Worm (Caenorhabditis elegans) whole organism, L4 larva: ENCODE measurements around the gene T10B10.4.

Experiments used
- D1046.2 ChIP-seq: fragments of 200-800 bp; sonication (Bioruptor generic); IDR thresholded peaks from 2 replicates; pipeline ENCODE4 v1.3.6; 2022; ENCODE audit warnings: missing genetic modification characterization, missing compliant biosample characterization
- F10B5.3 ChIP-seq: sonication (generic microtip); optimal IDR thresholded peaks from 2 replicates; lab custom pipeline; 2016; ENCODE audit warnings: mild to moderate bottlenecking, missing genetic modification characterization, missing compliant biosample characterization
- Y48G9A.11 ChIP-seq: fragments of 200-800 bp; sonication (Bioruptor generic); IDR thresholded peaks from 2 replicates; pipeline ENCODE4 v1.3.6; 2022; ENCODE audit warnings: missing genetic modification reagents, missing genetic modification characterization, missing compliant biosample characterization
- aha-1 ChIP-seq: fragments of 150-350 bp; peaks from one replicate; lab custom pipeline; 2014; ENCODE audit warnings: missing biosample characterization, missing genetic modification characterization
- aly-2 ChIP-seq: sonication (generic microtip); optimal IDR thresholded peaks from 2 replicates; lab custom pipeline; 2018; ENCODE audit warnings: missing biosample characterization, missing genetic modification characterization
- ama-1 ChIP-seq: fragments of 150-350 bp; optimal IDR thresholded peaks from 2 replicates; lab custom pipeline; 2014; ENCODE audit warnings: inconsistent platforms, mixed read lengths
- arid-1 ChIP-seq: fragments of 200-800 bp; sonication (Bioruptor generic); conservative IDR thresholded peaks from 2 replicates; pipeline ENCODE4 v1.3.6; 2022; ENCODE audit warnings: missing genetic modification reagents, missing genetic modification characterization, missing compliant biosample characterization
- attf-4 ChIP-seq: sonication (generic microtip); optimal IDR thresholded peaks from 3 replicates; lab custom pipeline; 2017; ENCODE audit warnings: missing biosample characterization, missing genetic modification characterization
- ceh-32 ChIP-seq: sonication (generic microtip); optimal IDR thresholded peaks from 2 replicates; lab custom pipeline; 2016; ENCODE audit warnings: mild to moderate bottlenecking, missing genetic modification characterization, missing compliant biosample characterization; ENCODE audit not compliant: poor library complexity
- ceh-44 ChIP-seq: fragments of 200-800 bp; sonication (Bioruptor generic); IDR thresholded peaks from 2 replicates; pipeline ENCODE4 v1.3.6; 2022; ENCODE audit warnings: missing genetic modification reagents, missing genetic modification characterization, missing compliant biosample characterization
- ceh-82 ChIP-seq: sonication (generic microtip); optimal IDR thresholded peaks from 2 replicates; lab custom pipeline; 2017; ENCODE audit warnings: missing biosample characterization, missing genetic modification characterization
- cey-2 ChIP-seq: sonication (generic microtip); optimal IDR thresholded peaks from 3 replicates; lab custom pipeline; 2017; ENCODE audit warnings: missing genetic modification characterization, mild to moderate bottlenecking, missing compliant biosample characterization, antibody characterized with exemption, borderline replicate concordance; ENCODE audit not compliant: insufficient read depth
- ctbp-1 ChIP-seq: fragments of 200-800 bp; sonication (Bioruptor generic); IDR thresholded peaks from 2 replicates; pipeline ENCODE4 v1.3.6; 2022; ENCODE audit warnings: missing genetic modification reagents, missing genetic modification characterization, missing compliant biosample characterization
- daf-12 ChIP-seq: fragments of 150-350 bp; optimal IDR thresholded peaks from 2 replicates; lab custom pipeline; 2014; ENCODE audit warnings: missing biosample characterization, missing genetic modification reagents, missing genetic modification characterization
- daf-19 ChIP-seq: fragments of 200-800 bp; sonication (Bioruptor generic); conservative IDR thresholded peaks from 2 replicates; pipeline ENCODE4 v1.3.6; 2022; ENCODE audit warnings: missing genetic modification characterization, missing compliant biosample characterization
- daf-8 ChIP-seq: fragments of 200-800 bp; sonication (Bioruptor generic); IDR thresholded peaks from 2 replicates; pipeline ENCODE4 v1.3.6; 2022; ENCODE audit warnings: missing genetic modification characterization, missing compliant biosample characterization
- dmd-6 ChIP-seq: fragments of 200-800 bp; sonication (Bioruptor generic); IDR thresholded peaks from 2 replicates; pipeline ENCODE4 v1.3.6; 2022; ENCODE audit warnings: missing genetic modification reagents, missing genetic modification characterization, missing compliant biosample characterization
- dmd-8 ChIP-seq: fragments of 200-800 bp; sonication (Bioruptor generic); IDR thresholded peaks from 2 replicates; pipeline ENCODE4 v1.3.6; 2022; ENCODE audit warnings: missing genetic modification characterization, missing compliant biosample characterization
- dmd-9 ChIP-seq: fragments of 200-800 bp; sonication (Bioruptor generic); IDR thresholded peaks from 2 replicates; pipeline ENCODE4 v1.3.6; 2022; ENCODE audit warnings: missing genetic modification reagents, missing genetic modification characterization, missing compliant biosample characterization
- egl-27 ChIP-seq: sonication (generic microtip); optimal IDR thresholded peaks from 3 replicates; lab custom pipeline; 2017; ENCODE audit warnings: missing biosample characterization, missing genetic modification reagents, missing genetic modification characterization
- fos-1 ChIP-seq: fragments of 150-350 bp; optimal IDR thresholded peaks from 2 replicates; lab custom pipeline; 2014; ENCODE audit warnings: missing biosample characterization, missing genetic modification characterization
- hif-1 ChIP-seq, 2 experiments: sonication (generic microtip); optimal IDR thresholded peaks; 2 replicates each; lab custom pipeline; 2016 to 2017; ENCODE audit warnings: missing compliant biosample characterization in 2 of 2, missing genetic modification characterization in 2 of 2, missing genetic modification reagents in 2 of 2, missing genotype in 2 of 2, mild to moderate bottlenecking in 1 of 2
- hlh-11 ChIP-seq: fragments of 200-800 bp; sonication (Bioruptor generic); optimal IDR thresholded peaks from 2 replicates; lab custom pipeline; 2018; ENCODE audit warnings: mild to moderate bottlenecking, missing genetic modification characterization, missing compliant biosample characterization
- jun-1 ChIP-seq: fragments of 150-350 bp; optimal IDR thresholded peaks from 2 replicates; lab custom pipeline; 2014; ENCODE audit warnings: missing biosample characterization, missing genetic modification reagents, missing genetic modification characterization
- lin-1 ChIP-seq: fragments of 200-800 bp; sonication (Bioruptor generic); IDR thresholded peaks from 2 replicates; pipeline ENCODE4 v1.3.6; 2022; ENCODE audit warnings: missing genetic modification reagents, missing genetic modification characterization, missing compliant biosample characterization
- madf-9 ChIP-seq: fragments of 200-800 bp; sonication (Bioruptor generic); conservative IDR thresholded peaks from 2 replicates; pipeline ENCODE4 v1.3.6; 2022; ENCODE audit warnings: missing genetic modification reagents, missing genetic modification characterization, missing compliant biosample characterization
- mes-2 ChIP-seq: sonication (generic microtip); optimal IDR thresholded peaks from 2 replicates; lab custom pipeline; 2016; ENCODE audit warnings: missing genotype, mild to moderate bottlenecking, missing genetic modification characterization, missing compliant biosample characterization; ENCODE audit not compliant: poor library complexity, severe bottlenecking
- nhr-10 ChIP-seq: fragments of 150-350 bp; optimal IDR thresholded peaks from 2 replicates; lab custom pipeline; 2014; ENCODE audit warnings: missing biosample characterization, missing genetic modification characterization
- nhr-11 ChIP-seq: fragments of 150-350 bp; optimal IDR thresholded peaks from 2 replicates; lab custom pipeline; 2014; ENCODE audit warnings: missing biosample characterization, missing genetic modification characterization
- nhr-111 ChIP-seq: fragments of 200-800 bp; sonication (Bioruptor generic); optimal IDR thresholded peaks from 2 replicates; lab custom pipeline; 2018; ENCODE audit warnings: mild to moderate bottlenecking, missing genetic modification characterization, missing compliant biosample characterization
- nhr-25 ChIP-seq: sonication (generic microtip); optimal IDR thresholded peaks from 2 replicates; lab custom pipeline; 2017; ENCODE audit warnings: missing genetic modification characterization, mild to moderate bottlenecking, missing compliant biosample characterization, antibody characterized with exemption, moderate library complexity, borderline replicate concordance; ENCODE audit not compliant: insufficient read depth
- nhr-41 ChIP-seq: fragments of 200-800 bp; sonication (Bioruptor generic); IDR thresholded peaks from 2 replicates; pipeline ENCODE4 v1.3.6; 2022; ENCODE audit warnings: missing genetic modification reagents, missing genetic modification characterization, missing compliant biosample characterization
- nhr-76 ChIP-seq: fragments of 150-350 bp; optimal IDR thresholded peaks from 2 replicates; lab custom pipeline; 2014; ENCODE audit warnings: missing biosample characterization, missing genetic modification characterization
- pha-4 ChIP-seq, 2 experiments: fragments of 150-350 bp in 1 of 2; fragments of 200-800 bp in 1 of 2; sonication (Bioruptor generic) in 1 of 2; IDR thresholded peaks in 1 of 2; optimal IDR thresholded peaks in 1 of 2; 2 replicates each; pipeline versions ENCODE4 v1.3.6 to Lab custom; 2014 to 2022; ENCODE audit warnings: missing genetic modification characterization in 2 of 2, missing genetic modification reagents in 2 of 2, missing biosample characterization in 1 of 2, missing compliant biosample characterization in 1 of 2
- saeg-2 ChIP-seq: fragments of 200-800 bp; sonication (Bioruptor generic); IDR thresholded peaks from 2 replicates; pipeline ENCODE4 v1.3.6; 2022; ENCODE audit warnings: missing genetic modification reagents, missing genetic modification characterization, missing compliant biosample characterization
- sdz-12 ChIP-seq: fragments of 200-800 bp; sonication (Bioruptor generic); optimal IDR thresholded peaks from 2 replicates; lab custom pipeline; 2018; ENCODE audit warnings: mild to moderate bottlenecking, missing genetic modification characterization, missing compliant biosample characterization
- set-16 ChIP-seq: fragments of 200-800 bp; sonication (Bioruptor generic); IDR thresholded peaks from 2 replicates; pipeline ENCODE4 v1.3.6; 2022; ENCODE audit warnings: missing genetic modification reagents, missing genetic modification characterization, missing compliant biosample characterization
- skn-1 ChIP-seq: fragments of 150-350 bp; optimal IDR thresholded peaks from 2 replicates; lab custom pipeline; 2014; ENCODE audit warnings: missing biosample characterization, missing genetic modification characterization
- snpc-1.2 ChIP-seq: fragments of 200-800 bp; sonication (Bioruptor generic); IDR thresholded peaks from 2 replicates; pipeline ENCODE4 v1.3.6; 2022; ENCODE audit warnings: missing genetic modification reagents, missing genetic modification characterization, missing compliant biosample characterization
- snpc-4 ChIP-seq: fragments of 150-350 bp; optimal IDR thresholded peaks from 2 replicates; lab custom pipeline; 2014; ENCODE audit warnings: missing biosample characterization, missing genetic modification characterization
- spr-3 ChIP-seq: fragments of 200-800 bp; sonication (Bioruptor generic); optimal IDR thresholded peaks from 2 replicates; lab custom pipeline; 2018; ENCODE audit warnings: mild to moderate bottlenecking, missing genetic modification characterization, missing compliant biosample characterization
- tag-97 ChIP-seq: fragments of 200-800 bp; sonication (Bioruptor generic); IDR thresholded peaks from 2 replicates; pipeline ENCODE4 v1.3.6; 2022; ENCODE audit warnings: missing genetic modification characterization, missing compliant biosample characterization
- tra-1 ChIP-seq: fragments of 200-800 bp; sonication (Bioruptor generic); IDR thresholded peaks from 2 replicates; pipeline ENCODE4 v1.3.6; 2022; ENCODE audit warnings: missing genetic modification reagents, missing genetic modification characterization, missing compliant biosample characterization
- zip-11 ChIP-seq: fragments of 200-800 bp; sonication (Bioruptor generic); IDR thresholded peaks from 2 replicates; pipeline ENCODE4 v1.3.6; 2022; ENCODE audit warnings: missing genetic modification characterization, missing compliant biosample characterization
- zip-2 ChIP-seq: fragments of 150-350 bp; optimal IDR thresholded peaks from 2 replicates; lab custom pipeline; 2014; ENCODE audit warnings: missing biosample characterization, missing genetic modification characterization
- ztf-7 ChIP-seq: fragments of 150-350 bp; optimal IDR thresholded peaks from 2 replicates; lab custom pipeline; 2014; ENCODE audit warnings: missing biosample characterization, missing genetic modification characterization

The T10B10.4 gene

DNA sequence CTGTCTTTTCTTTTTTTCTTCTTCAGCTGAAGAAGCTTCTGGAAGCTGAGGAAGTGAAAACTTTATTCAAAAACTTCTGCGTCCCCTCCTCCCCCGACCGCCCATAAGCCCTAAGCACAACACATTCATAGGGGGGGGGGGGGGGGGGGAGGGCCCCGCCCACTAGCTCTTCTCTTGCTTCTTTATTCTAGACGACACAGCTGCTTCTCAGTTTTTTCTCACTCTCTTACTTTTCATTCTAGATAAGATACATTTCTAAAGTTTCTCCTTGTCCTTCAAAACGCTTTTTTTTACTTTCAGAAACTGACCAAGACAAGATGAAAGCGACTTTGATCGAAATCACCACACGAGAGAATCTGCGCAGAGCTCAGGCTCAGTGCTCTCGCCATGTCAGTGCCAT is at the start of gene T10B10.4:
Gene T10B10.4 (plus strand): TSS at position 301 of the 400 bp plus-strand sequence.
- TF ChIP-seq tra-1 (GFP tag; lab: Robert Waterston, UW) (0 out of 2 replicates have a peak, but pooled peaks have one; percentile 19), pha-4 (GFP tag; IDR thresholded peaks at IDR 0.05; lab: Robert Waterston, UW) (peak; percentile 15; the same call in 1 of the 2 replicates), pha-4 (tag; optimal IDR thresholded peaks at IDR 0.05; lab: Kevin White, UChicago) (no peak), daf-19 (GFP tag; lab: Robert Waterston, UW) (no peak), ceh-44 (GFP tag; lab: Robert Waterston, UW) (no peak), dmd-6 (GFP tag; lab: Robert Waterston, UW) (no peak), nhr-111 (GFP tag; lab: Kevin White, UChicago) (no peak), hif-1 (tag; optimal IDR thresholded peaks at IDR 0.05; lab: Kevin White, UChicago) (no peak), set-16 (peak; percentile 41), daf-12 (tag; lab: Kevin White, UChicago) (no peak)

DNA sequence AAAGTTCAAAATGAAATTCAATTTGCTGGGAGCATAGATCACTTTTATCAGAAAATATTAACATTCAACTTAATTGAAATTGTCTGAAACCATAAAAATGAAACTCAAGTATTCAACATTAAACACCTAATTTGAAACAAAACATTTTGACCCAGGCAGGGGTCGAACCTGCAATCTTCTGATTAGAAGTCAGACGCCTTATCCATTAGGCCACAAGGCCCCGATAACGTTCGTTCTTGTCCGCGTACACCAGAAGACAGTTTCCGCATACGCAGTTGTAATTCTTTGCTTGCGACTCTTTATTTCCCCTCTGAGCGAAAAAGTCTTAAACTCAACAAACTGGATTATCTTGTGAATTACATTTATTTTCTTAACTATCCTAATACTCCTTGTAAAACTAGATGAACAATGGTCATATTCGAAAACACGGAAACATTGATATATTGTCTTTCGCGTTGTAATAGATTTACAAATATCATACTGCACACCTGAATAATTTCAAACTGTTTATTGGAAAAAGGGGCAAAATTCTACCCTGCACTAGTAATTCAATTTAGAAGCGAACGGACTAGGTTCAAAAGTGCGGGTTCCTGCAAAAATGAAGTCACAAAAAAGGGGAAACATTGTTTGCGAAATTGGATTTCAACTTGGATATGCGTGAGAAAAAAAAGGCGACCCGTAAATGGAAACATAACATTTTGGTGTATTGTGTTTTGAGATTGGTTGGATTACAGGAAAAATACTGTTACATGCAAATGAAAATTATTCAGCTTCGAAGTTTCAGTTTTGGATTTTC is 43.3 kb upstream of the T10B10.4 start:
- no peak for TF ChIP-seq nhr-10
- peak; percentile 55; the same call in 1 of the 2 replicates for TF ChIP-seq lin-1 (GFP tag; lab: Robert Waterston, UW)
- TF ChIP-seq fos-1 (tag; lab: Kevin White, UChicago), result no peak
- TF ChIP-seq aha-1, result peak; percentile 91
- no peak for TF ChIP-seq saeg-2 (GFP tag; lab: Robert Waterston, UW)
- TF ChIP-seq mes-2, result peak; percentile 75
- peak; percentile 76; the same call in 1 of the 2 replicates for TF ChIP-seq D1046.2 (GFP tag; lab: Robert Waterston, UW)
- TF ChIP-seq tag-97 (GFP tag; lab: Robert Waterston, UW), result no peak
- 0 out of 2 replicates have a peak, but pooled peaks have one; percentile 54 for TF ChIP-seq madf-9
- 0 out of 2 replicates have a peak, but pooled peaks have one; percentile 44 for TF ChIP-seq dmd-9 (GFP tag; lab: Robert Waterston, UW)
- TF ChIP-seq daf-19 (GFP tag; lab: Robert Waterston, UW), result peak; percentile 57; the same call in 1 of the 2 replicates
- 0 out of 2 replicates have a peak, but pooled peaks have one; percentile 53 for TF ChIP-seq ctbp-1 (GFP tag; lab: Robert Waterston, UW)
- peak; percentile 83 for TF ChIP-seq dmd-8 (GFP tag; lab: Robert Waterston, UW)
- no peak for TF ChIP-seq nhr-25 (tag; lab: Kevin White, UChicago)
- TF ChIP-seq attf-4 (tag; lab: Kevin White, UChicago), result no peak
- no peak for TF ChIP-seq skn-1
- TF ChIP-seq ceh-82 (tag; lab: Kevin White, UChicago), result no peak
- TF ChIP-seq spr-3, result no peak
- TF ChIP-seq jun-1 (tag; lab: Kevin White, UChicago), result no peak
- TF ChIP-seq nhr-11, result no peak
- TF ChIP-seq arid-1 (GFP tag; lab: Robert Waterston, UW), result peak; percentile 83; the same call in 1 of the 2 replicates
- 0 out of 2 replicates have a peak, but pooled peaks have one; percentile 48 for TF ChIP-seq nhr-41 (GFP tag; lab: Robert Waterston, UW)
- TF ChIP-seq pha-4 (GFP tag; IDR thresholded peaks at IDR 0.05; lab: Robert Waterston, UW), result no peak; the same call in 1 of the 2 replicates
- TF ChIP-seq pha-4 (tag; optimal IDR thresholded peaks at IDR 0.05; lab: Kevin White, UChicago), result no peak
- peak; percentile 89 for TF ChIP-seq snpc-1.2 (GFP tag; lab: Robert Waterston, UW)
- no peak for TF ChIP-seq egl-27 (tag; lab: Kevin White, UChicago)
- TF ChIP-seq sdz-12 (GFP tag; lab: Kevin White, UChicago), result no peak
- peak; percentile 17 for TF ChIP-seq zip-2 (tag; lab: Kevin White, UChicago)
- TF ChIP-seq Y48G9A.11 (GFP tag; lab: Robert Waterston, UW), result peak; percentile 68
- TF ChIP-seq ceh-44 (GFP tag; lab: Robert Waterston, UW), result 0 out of 2 replicates have a peak, but pooled peaks have one; percentile 21
- TF ChIP-seq ama-1 (lab: Kevin White, UChicago), result no peak
- TF ChIP-seq nhr-76 (tag; lab: Kevin White, UChicago), result no peak
- no peak for TF ChIP-seq ztf-7 (tag; lab: Kevin White, UChicago)
- TF ChIP-seq zip-11 (GFP tag; lab: Robert Waterston, UW), result no peak
- TF ChIP-seq F10B5.3 (tag; lab: Kevin White, UChicago), result no peak
- no peak for TF ChIP-seq daf-8 (GFP tag; lab: Robert Waterston, UW)
- no peak for TF ChIP-seq cey-2
- no peak for TF ChIP-seq aly-2 (tag; lab: Kevin White, UChicago)
- peak; percentile 40 for TF ChIP-seq hlh-11
- no peak for TF ChIP-seq ceh-32 (tag; lab: Kevin White, UChicago)
- TF ChIP-seq snpc-4 (tag; lab: Kevin White, UChicago), result no peak
